Worm (Caenorhabditis elegans) whole organism, dauer: ENCODE data around the gene B0281.1.

Experiments
- unc-62 ChIP-seq: sonication (generic microtip); optimal IDR thresholded peaks from 2 replicates; lab custom pipeline; 2017; ENCODE audit warnings: missing biosample characterization, missing genetic modification reagents, missing genetic modification characterization

B0281.1 gene

ce11 chrII:2353012-2353411 is 40.1 kb downstream of the B0281.1 start, which contains the start of gene F43C11.3:
F43C11.3 (plus strand) TSS chrII:2353312.
- no peak for TF ChIP-seq unc-62 (GFP tag; lab: Kevin White, UChicago)

ce11 chrII:2354476-2354875 is 41.6 kb downstream of the B0281.1 start, which contains the start of gene F43C11.2:
F43C11.2 (plus strand) TSS chrII:2354776.
- no peak for TF ChIP-seq unc-62 (GFP tag; lab: Kevin White, UChicago)

ce11 chrII:2356795-2357194 is 43.9 kb downstream of the B0281.1 start, which contains the start of gene F43C11.1:
F43C11.1 (plus strand) TSS chrII:2357095.
- TF ChIP-seq unc-62 (GFP tag; lab: Kevin White, UChicago): no peak

ce11 chrII:2359965-2360364 is 47.1 kb downstream of the B0281.1 start, which contains the start of gene F43C11.16:
F43C11.16 (minus strand) TSS chrII:2360065.
- no peak for TF ChIP-seq unc-62 (GFP tag; lab: Kevin White, UChicago)
